Fruit fly (Drosophila melanogaster): ENCODE measurements around the gene schuy.

- TF ChIP-seq cnc (optimal IDR thresholded peaks at IDR 0.05) (no peak), kay (GFP tag; ENCODE audit: borderline replicate concordance) (no peak), CG14711 (tag; optimal IDR thresholded peaks at IDR 0.05) (no peak)
Measured at dm6 chr3L:20004442-20004869, 18.6 kb downstream of the schuy start.

Measured in whole organism, adult.